Worm (Caenorhabditis elegans): ENCODE data around the gene T15B12.2.

DNA sequence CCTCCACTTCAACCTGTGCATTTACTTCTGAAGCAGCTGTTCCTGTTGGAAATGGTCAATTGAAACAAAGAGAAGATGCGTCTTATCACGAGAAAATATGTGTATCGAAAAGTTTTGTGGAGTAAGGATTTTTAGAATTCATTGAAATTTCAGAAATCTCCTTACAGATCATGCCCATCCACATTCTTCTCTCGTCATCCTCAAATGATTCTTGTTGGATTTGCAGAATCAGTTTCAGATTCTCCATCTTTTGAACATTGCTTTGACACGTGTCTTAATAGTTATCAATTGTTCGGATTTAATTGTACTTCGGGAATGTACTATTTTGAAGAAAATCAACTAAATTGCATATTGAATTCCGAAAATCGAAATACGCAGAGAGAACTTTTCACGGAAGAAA lies 2.4 kb upstream of the T15B12.2 start:
- TF ChIP-seq him-1 (tag; optimal IDR thresholded peaks at IDR 0.05) (no peak), W03F9.2 (tag; optimal IDR thresholded peaks at IDR 0.05) (no peak)

Data from whole organism, L4/young adult.